Worm (Caenorhabditis elegans) whole organism, mixed stage, embryonic: Measurements from ENCODE around the gene C07G3.10.
"Not testable (repeated sequence)": the region's sequence is repeated elsewhere in the genome, so short reads cannot be mapped to it uniquely, and the experiment has no call there.

ENCODE experiments used
- M03D4.4 ChIP-seq: sonication (generic microtip); optimal IDR thresholded peaks from 2 replicates; lab custom pipeline; 2017; ENCODE audit warnings: mild to moderate bottlenecking, missing genetic modification characterization, missing compliant biosample characterization
- bed-3 ChIP-seq: fragments of 200-800 bp; sonication (Bioruptor generic); optimal IDR thresholded peaks from 3 replicates; lab custom pipeline; 2018; ENCODE audit warnings: mild to moderate bottlenecking, missing genetic modification characterization, moderate library complexity, missing compliant biosample characterization
- blmp-1 ChIP-seq: fragments of 150-350 bp; optimal IDR thresholded peaks from 2 replicates; lab custom pipeline; 2014; ENCODE audit warnings: missing biosample characterization, missing genetic modification characterization
- ceh-39 ChIP-seq: fragments of 150-350 bp; optimal IDR thresholded peaks from 2 replicates; lab custom pipeline; 2014; ENCODE audit warnings: missing biosample characterization, missing genetic modification characterization
- ceh-43 ChIP-seq: fragments of 200-800 bp; sonication (Bioruptor generic); optimal IDR thresholded peaks from 2 replicates; lab custom pipeline; 2018; ENCODE audit warnings: mild to moderate bottlenecking, missing genetic modification characterization, moderate library complexity, missing compliant biosample characterization
- ceh-83 ChIP-seq: fragments of 200-800 bp; sonication (Bioruptor generic); optimal IDR thresholded peaks from 2 replicates; lab custom pipeline; 2018; ENCODE audit warnings: mild to moderate bottlenecking, missing genetic modification characterization, missing compliant biosample characterization
- ces-1 ChIP-seq: fragments of 150-350 bp; optimal IDR thresholded peaks from 2 replicates; lab custom pipeline; 2014; ENCODE audit warnings: missing biosample characterization, missing genetic modification reagents, missing genetic modification characterization
- cnd-1 ChIP-seq: fragments of 200-800 bp; sonication (Bioruptor generic); optimal IDR thresholded peaks from 2 replicates; lab custom pipeline; 2018; ENCODE audit warnings: mild to moderate bottlenecking, missing genetic modification characterization, missing compliant biosample characterization
- drap-1 ChIP-seq: fragments of 200-800 bp; sonication (Bioruptor generic); optimal IDR thresholded peaks from 3 replicates; lab custom pipeline; 2018; ENCODE audit warnings: mild to moderate bottlenecking, missing genetic modification characterization, missing compliant biosample characterization
- elt-1 ChIP-seq: sonication (generic microtip); optimal IDR thresholded peaks from 2 replicates; lab custom pipeline; 2017; ENCODE audit warnings: missing genetic modification characterization, mild to moderate bottlenecking, missing compliant biosample characterization, antibody characterized with exemption, moderate library complexity, borderline replicate concordance; ENCODE audit not compliant: insufficient read depth
- elt-3 ChIP-seq: fragments of 150-350 bp; optimal IDR thresholded peaks from 2 replicates; lab custom pipeline; 2014; ENCODE audit warnings: missing biosample characterization, missing genetic modification characterization
- flh-1 ChIP-seq: fragments of 200-800 bp; sonication (Bioruptor generic); optimal IDR thresholded peaks from 2 replicates; lab custom pipeline; 2018; ENCODE audit warnings: mild to moderate bottlenecking, missing genetic modification characterization, moderate library complexity, missing compliant biosample characterization
- ham-2 ChIP-seq: fragments of 200-800 bp; sonication (Bioruptor generic); optimal IDR thresholded peaks from 2 replicates; lab custom pipeline; 2018; ENCODE audit warnings: mild to moderate bottlenecking, missing genetic modification characterization, missing compliant biosample characterization
- lin-13 ChIP-seq: fragments of 150-350 bp; optimal IDR thresholded peaks from 2 replicates; lab custom pipeline; 2014; ENCODE audit warnings: missing biosample characterization, missing genetic modification characterization
- lin-32 ChIP-seq: fragments of 200-800 bp; sonication (Bioruptor generic); optimal IDR thresholded peaks from 2 replicates; lab custom pipeline; 2018; ENCODE audit warnings: mild to moderate bottlenecking, missing genetic modification characterization, missing compliant biosample characterization
- lsy-2 ChIP-seq: fragments of 150-350 bp; optimal IDR thresholded peaks from 2 replicates; lab custom pipeline; 2014; ENCODE audit warnings: missing biosample characterization, missing genetic modification characterization
- mab-5 ChIP-seq: fragments of 150-350 bp; optimal IDR thresholded peaks from 2 replicates; lab custom pipeline; 2014; ENCODE audit warnings: missing biosample characterization, missing genetic modification characterization
- mls-2 ChIP-seq: sonication (generic microtip); optimal IDR thresholded peaks from 2 replicates; lab custom pipeline; 2016; ENCODE audit warnings: mild to moderate bottlenecking, missing genetic modification characterization, moderate library complexity, missing compliant biosample characterization
- nhr-12 ChIP-seq: fragments of 150-350 bp; optimal IDR thresholded peaks from 2 replicates; lab custom pipeline; 2014; ENCODE audit warnings: missing biosample characterization, missing genetic modification characterization
- nhr-2 ChIP-seq: fragments of 150-350 bp; optimal IDR thresholded peaks from 2 replicates; lab custom pipeline; 2014; ENCODE audit warnings: missing biosample characterization, missing genetic modification characterization
- nhr-237 ChIP-seq: fragments of 150-350 bp; optimal IDR thresholded peaks from 2 replicates; lab custom pipeline; 2014; ENCODE audit warnings: missing biosample characterization, missing genetic modification characterization
- nhr-28 ChIP-seq: fragments of 150-350 bp; optimal IDR thresholded peaks from 2 replicates; lab custom pipeline; 2014; ENCODE audit warnings: missing biosample characterization, missing genetic modification characterization
- nhr-76 ChIP-seq: sonication (generic microtip); optimal IDR thresholded peaks from 2 replicates; lab custom pipeline; 2017; ENCODE audit warnings: missing biosample characterization, missing genetic modification characterization
- pha-4 ChIP-seq: fragments of 150-350 bp; optimal IDR thresholded peaks from 2 replicates; lab custom pipeline; 2018; ENCODE audit warnings: missing biosample characterization, missing genetic modification reagents, missing genetic modification characterization
- snpc-4 ChIP-seq: fragments of 150-350 bp; optimal IDR thresholded peaks from 2 replicates; lab custom pipeline; 2014; ENCODE audit warnings: missing biosample characterization, missing genetic modification characterization
- sptf-1 ChIP-seq: sonication (generic microtip); optimal IDR thresholded peaks from 2 replicates; lab custom pipeline; 2017; ENCODE audit warnings: mild to moderate bottlenecking, missing genetic modification characterization, moderate library complexity, missing compliant biosample characterization
- tbx-8 ChIP-seq: fragments of 200-800 bp; sonication (Bioruptor generic); optimal IDR thresholded peaks from 2 replicates; lab custom pipeline; 2018; ENCODE audit warnings: mild to moderate bottlenecking, missing genetic modification characterization, moderate library complexity, missing compliant biosample characterization
- unc-120 ChIP-seq: sonication (generic microtip); optimal IDR thresholded peaks from 2 replicates; lab custom pipeline; 2017; ENCODE audit warnings: missing genetic modification characterization, missing compliant biosample characterization; ENCODE audit not compliant: poor library complexity, severe bottlenecking
- unc-39 ChIP-seq: fragments of 150-350 bp; optimal IDR thresholded peaks from 2 replicates; lab custom pipeline; 2014; ENCODE audit warnings: missing biosample characterization, missing genetic modification characterization
- unc-62 ChIP-seq: fragments of 150-350 bp; optimal IDR thresholded peaks from 2 replicates; lab custom pipeline; 2014; ENCODE audit warnings: missing biosample characterization, missing genetic modification reagents, missing genetic modification characterization
- zip-8 ChIP-seq: fragments of 150-350 bp; optimal IDR thresholded peaks from 2 replicates; lab custom pipeline; 2014; ENCODE audit warnings: missing biosample characterization, missing genetic modification characterization
- ztf-11 ChIP-seq: fragments of 150-350 bp; optimal IDR thresholded peaks from 2 replicates; lab custom pipeline; 2014; ENCODE audit warnings: missing biosample characterization, missing genetic modification characterization

Gene C07G3.10

DNA sequence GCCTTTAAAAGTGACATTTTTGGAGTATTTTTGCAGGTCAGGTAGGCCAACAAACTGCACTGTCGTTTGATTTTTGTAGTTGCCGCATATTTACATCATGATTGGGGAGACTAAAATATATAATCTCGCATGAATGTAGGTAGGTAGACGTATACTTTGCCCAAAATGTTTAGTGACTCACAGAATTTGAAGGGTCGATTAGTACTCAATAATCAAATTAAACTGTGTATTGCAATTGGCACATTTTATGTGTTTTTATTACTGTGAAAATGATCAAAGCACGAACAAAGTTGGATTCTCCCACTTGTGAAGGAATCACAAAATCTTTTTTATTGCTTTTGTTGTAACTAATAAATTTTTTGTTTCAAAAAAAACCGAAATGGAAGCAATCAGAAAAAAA is 5.2 kb upstream of the C07G3.10 start, which contains the start of gene C07G3.15:
Gene C07G3.15, minus strand, starts transcription at position 101 of the 400 bp plus-strand sequence.
- TF ChIP-seq nhr-12 (tag; lab: Kevin White, UChicago) (no peak), ztf-11 (tag; lab: Kevin White, UChicago) (no peak), ham-2 (GFP tag; lab: Kevin White, UChicago) (no peak), M03D4.4 (tag; lab: Kevin White, UChicago) (no peak), ceh-43 (GFP tag; lab: Kevin White, UChicago) (no peak), nhr-237 (tag; lab: Kevin White, UChicago) (no peak)
- TF ChIP-seq, all 35 proteins: peak for 0

ce11 chrV:3505745-3506144 is 3.6 kb downstream of the C07G3.10 start:
- TF ChIP-seq zip-8 (tag; lab: Kevin White, UChicago) (no peak), ham-2 (GFP tag; lab: Kevin White, UChicago) (no peak), cnd-1 (tag; lab: Kevin White, UChicago) (no peak), drap-1 (GFP tag; lab: Kevin White, UChicago) (no peak), snpc-4 (tag; lab: Kevin White, UChicago) (no peak), unc-39 (tag; lab: Kevin White, UChicago) (no peak), sptf-1 (tag; lab: Kevin White, UChicago) (no peak), unc-62 (no peak), tbx-8 (GFP tag; lab: Kevin White, UChicago) (no peak), lin-13 (tag; lab: Kevin White, UChicago) (no peak), mls-2 (tag; lab: Kevin White, UChicago) (no peak), nhr-28 (tag; lab: Kevin White, UChicago) (no peak), pha-4 (no peak), nhr-237 (tag; lab: Kevin White, UChicago) (no peak), M03D4.4 (tag; lab: Kevin White, UChicago) (no peak), ceh-43 (GFP tag; lab: Kevin White, UChicago) (no peak), nhr-2 (no peak)

- not testable (repeated sequence) for TF ChIP-seq unc-39 (tag; lab: Kevin White, UChicago); ham-2 (GFP tag; lab: Kevin White, UChicago); nhr-2
- TF ChIP-seq, all 35 proteins: peak for 0; not testable (repeated sequence) for 35
These were observed 4.1 kb downstream of the C07G3.10 start, which contains the start of gene ugt-64 for ce11 chrV:3506252-3506651. Gene ugt-64, minus strand, starts transcription at chrV:3506352.

DNA sequence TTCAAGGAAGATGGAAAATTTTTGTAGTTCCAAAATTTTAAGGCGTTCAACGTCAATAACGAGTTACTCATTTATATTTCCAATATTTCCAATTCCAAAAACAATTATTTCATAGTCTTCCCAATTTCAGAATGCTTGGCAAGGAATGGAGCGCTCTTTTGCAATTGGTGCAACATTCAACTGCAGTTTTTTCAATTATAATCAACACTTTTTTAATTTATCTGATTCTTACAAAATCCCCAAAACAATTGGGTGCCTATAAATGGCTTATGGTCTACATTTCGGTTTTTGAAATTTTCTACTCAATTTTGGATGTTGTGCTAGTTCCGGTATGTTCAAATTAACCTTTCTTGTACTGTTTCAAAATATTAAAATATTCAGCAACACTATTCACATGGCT is 5.6 kb downstream of the C07G3.10 start, which contains the start of gene str-225:
Gene str-225, plus strand, starts transcription at position 132 of the 400 bp plus-strand sequence.
- TF ChIP-seq ceh-39 (tag; lab: Kevin White, UChicago) (no peak), lin-32 (GFP tag; lab: Kevin White, UChicago) (no peak)

ce11 chrV:3509878-3510277 is 7.8 kb downstream of the C07G3.10 start, which contains the start of gene str-228:
Gene str-228, plus strand, starts transcription at chrV:3510178.
- TF ChIP-seq flh-1 (GFP tag; lab: Kevin White, UChicago), result no peak
- no peak for TF ChIP-seq unc-120 (tag; lab: Kevin White, UChicago)

DNA sequence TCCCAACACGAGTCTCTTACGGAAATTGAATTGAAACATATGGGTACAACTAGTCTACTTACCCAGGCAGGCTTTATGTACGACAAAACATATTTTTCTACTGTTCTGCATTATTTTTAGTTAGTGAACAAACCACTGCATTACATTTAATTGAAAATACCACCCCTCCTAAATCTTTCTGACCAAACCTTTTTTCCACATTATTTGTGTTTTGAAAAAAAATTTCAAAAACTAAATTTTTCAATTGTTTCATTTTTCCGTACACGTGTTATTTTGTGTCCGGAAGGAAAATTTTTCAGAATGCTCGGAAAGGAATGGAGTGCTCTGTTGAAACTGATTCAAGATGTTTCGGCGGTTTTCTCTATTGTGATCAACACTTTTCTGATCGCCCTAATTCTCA is 10.3 kb downstream of the C07G3.10 start, which contains the start of gene str-226:
Gene str-226, plus strand, starts transcription at position 301 of the 400 bp plus-strand sequence.
- no peak for TF ChIP-seq pha-4
- no peak for TF ChIP-seq unc-39 (tag; lab: Kevin White, UChicago)
- no peak for TF ChIP-seq blmp-1 (tag; lab: Kevin White, UChicago)

DNA sequence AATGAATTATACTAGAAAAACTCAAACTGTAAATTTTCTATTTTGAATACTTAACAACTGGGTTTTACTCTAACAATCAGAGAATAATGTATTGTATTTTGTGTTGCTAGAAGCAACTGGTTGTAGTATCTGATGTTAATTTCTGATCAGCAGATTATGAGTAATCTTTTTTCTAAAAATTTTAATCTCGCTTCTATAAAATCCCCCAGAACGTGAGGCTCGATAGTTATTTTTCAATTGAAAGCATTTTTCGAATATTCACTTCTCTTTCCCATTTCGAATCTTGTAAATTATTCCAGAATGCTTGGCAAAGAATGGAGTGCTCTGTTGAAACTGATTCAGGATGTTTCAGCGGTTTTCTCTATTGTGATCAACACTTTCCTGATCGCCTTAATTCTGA is 15.8 kb downstream of the C07G3.10 start, which contains the start of gene str-227:
Gene str-227, plus strand, starts transcription at position 301 of the 400 bp plus-strand sequence.
- TF ChIP-seq nhr-12 (tag; lab: Kevin White, UChicago), result no peak
- no peak for TF ChIP-seq flh-1 (GFP tag; lab: Kevin White, UChicago)
- TF ChIP-seq ceh-83, result no peak
- TF ChIP-seq mab-5 (tag; lab: Kevin White, UChicago), result no peak
- no peak for TF ChIP-seq ces-1 (GFP tag; lab: Kevin White, UChicago)
- no peak for TF ChIP-seq elt-3 (tag; lab: Kevin White, UChicago)
- no peak for TF ChIP-seq ceh-43 (GFP tag; lab: Kevin White, UChicago)
- no peak for TF ChIP-seq mls-2 (tag; lab: Kevin White, UChicago)
- TF ChIP-seq blmp-1 (tag; lab: Kevin White, UChicago), result no peak
- no peak for TF ChIP-seq unc-62
- TF ChIP-seq nhr-76 (tag; lab: Kevin White, UChicago), result no peak
- no peak for TF ChIP-seq ceh-39 (tag; lab: Kevin White, UChicago)
- TF ChIP-seq cnd-1 (tag; lab: Kevin White, UChicago), result no peak
- TF ChIP-seq elt-1 (tag; lab: Kevin White, UChicago), result no peak
- TF ChIP-seq bed-3 (GFP tag; lab: Kevin White, UChicago), result no peak
- no peak for TF ChIP-seq lin-13 (tag; lab: Kevin White, UChicago)
- no peak for TF ChIP-seq M03D4.4 (tag; lab: Kevin White, UChicago)
- no peak for TF ChIP-seq pha-4
- TF ChIP-seq lsy-2, result no peak
- no peak for TF ChIP-seq drap-1 (GFP tag; lab: Kevin White, UChicago)
